Worm (Caenorhabditis elegans) whole organism, L2 larva: ENCODE data around the gene nep-5.

ENCODE experiments used
- Y55F3AM.14 ChIP-seq: fragments of 200-800 bp; sonication (Bioruptor generic); optimal IDR thresholded peaks from 2 replicates; lab custom pipeline; 2018; ENCODE audit warnings: mild to moderate bottlenecking, missing genetic modification characterization, missing compliant biosample characterization
- ZK546.5 ChIP-seq: sonication (generic microtip); optimal IDR thresholded peaks from 2 replicates; lab custom pipeline; 2017; ENCODE audit warnings: missing biosample characterization, missing genetic modification characterization
- alr-1 ChIP-seq: fragments of 150-350 bp; optimal IDR thresholded peaks from 2 replicates; lab custom pipeline; 2014; ENCODE audit warnings: missing biosample characterization, missing genetic modification characterization
- aly-2 ChIP-seq: fragments of 150-350 bp; optimal IDR thresholded peaks from 2 replicates; lab custom pipeline; 2014; ENCODE audit warnings: missing biosample characterization, missing genetic modification characterization
- ama-1 ChIP-seq: fragments of 150-350 bp; optimal IDR thresholded peaks from 2 replicates; lab custom pipeline; 2018; ENCODE audit warnings: inconsistent platforms
- blmp-1 ChIP-seq: sonication (generic microtip); optimal IDR thresholded peaks from 2 replicates; lab custom pipeline; 2017; ENCODE audit warnings: missing genetic modification characterization, mild to moderate bottlenecking, missing compliant biosample characterization, antibody characterized with exemption, moderate library complexity; ENCODE audit not compliant: insufficient read depth
- ceh-16 ChIP-seq: fragments of 150-350 bp; optimal IDR thresholded peaks from 2 replicates; lab custom pipeline; 2014; ENCODE audit warnings: missing biosample characterization, missing genetic modification characterization
- ceh-82 ChIP-seq: fragments of 150-350 bp; optimal IDR thresholded peaks from 2 replicates; lab custom pipeline; 2014; ENCODE audit warnings: missing biosample characterization, missing genetic modification characterization
- dmd-4 ChIP-seq: sonication (generic microtip); optimal IDR thresholded peaks from 2 replicates; lab custom pipeline; 2017; ENCODE audit warnings: missing biosample characterization, missing genetic modification characterization
- egl-27 ChIP-seq: sonication (generic microtip); optimal IDR thresholded peaks from 3 replicates; lab custom pipeline; 2017; ENCODE audit warnings: missing biosample characterization, missing genetic modification reagents, missing genetic modification characterization
- elt-3 ChIP-seq: sonication (generic microtip); optimal IDR thresholded peaks from 2 replicates; lab custom pipeline; 2017; ENCODE audit warnings: missing biosample characterization, missing genetic modification characterization
- fos-1 ChIP-seq: fragments of 150-350 bp; optimal IDR thresholded peaks from 2 replicates; lab custom pipeline; 2014; ENCODE audit warnings: missing biosample characterization, missing genetic modification characterization
- gmeb-1 ChIP-seq: fragments of 150-350 bp; optimal IDR thresholded peaks from 2 replicates; lab custom pipeline; 2014; ENCODE audit warnings: missing biosample characterization, missing genetic modification characterization
- lin-13 ChIP-seq: fragments of 150-350 bp; optimal IDR thresholded peaks from 2 replicates; lab custom pipeline; 2014; ENCODE audit warnings: missing biosample characterization, missing genetic modification reagents, missing genetic modification characterization
- lsy-2 ChIP-seq, 2 experiments: fragments of 150-350 bp in 1 of 2; sonication (generic microtip) in 1 of 2; optimal IDR thresholded peaks; 2 replicates each; lab custom pipeline; 2014 to 2017; ENCODE audit warnings: missing biosample characterization in 2 of 2, missing genetic modification characterization in 2 of 2
- mab-5 ChIP-seq: fragments of 150-350 bp; optimal IDR thresholded peaks from 2 replicates; lab custom pipeline; 2014; ENCODE audit warnings: missing biosample characterization, missing genetic modification characterization
- mdl-1 ChIP-seq, 2 experiments: fragments of 150-350 bp in 1 of 2; sonication (generic microtip) in 1 of 2; optimal IDR thresholded peaks; 2 replicates each; lab custom pipeline; 2017; ENCODE audit warnings: missing biosample characterization in 2 of 2, missing genetic modification characterization in 2 of 2
- nhr-10 ChIP-seq: sonication (generic microtip); optimal IDR thresholded peaks from 2 replicates; lab custom pipeline; 2017; ENCODE audit warnings: missing biosample characterization, missing genetic modification characterization
- nhr-11 ChIP-seq: fragments of 150-350 bp; optimal IDR thresholded peaks from 2 replicates; lab custom pipeline; 2014; ENCODE audit warnings: missing biosample characterization, missing genetic modification characterization
- nhr-21 ChIP-seq: fragments of 150-350 bp; optimal IDR thresholded peaks from 2 replicates; lab custom pipeline; 2014; ENCODE audit warnings: missing biosample characterization, missing genetic modification characterization
- nhr-23 ChIP-seq: fragments of 150-350 bp; optimal IDR thresholded peaks from 2 replicates; lab custom pipeline; 2014; ENCODE audit warnings: missing biosample characterization, missing genetic modification reagents, missing genetic modification characterization
- nhr-237 ChIP-seq: fragments of 150-350 bp; optimal IDR thresholded peaks from 2 replicates; lab custom pipeline; 2014; ENCODE audit warnings: missing biosample characterization, missing genetic modification characterization
- nhr-25 ChIP-seq: fragments of 150-350 bp; sonication (generic microtip); optimal IDR thresholded peaks from 3 replicates; lab custom pipeline; 2014; ENCODE audit warnings: missing biosample characterization, missing genetic modification characterization
- nhr-6 ChIP-seq: fragments of 150-350 bp; optimal IDR thresholded peaks from 2 replicates; lab custom pipeline; 2014; ENCODE audit warnings: missing biosample characterization, missing genetic modification characterization
- nhr-77 ChIP-seq: fragments of 150-350 bp; optimal IDR thresholded peaks from 2 replicates; lab custom pipeline; 2014; ENCODE audit warnings: missing biosample characterization, missing genetic modification characterization
- peb-1 ChIP-seq: fragments of 150-350 bp; optimal IDR thresholded peaks from 2 replicates; lab custom pipeline; 2014; ENCODE audit warnings: missing biosample characterization, missing genetic modification characterization
- sem-4 ChIP-seq: fragments of 150-350 bp; optimal IDR thresholded peaks from 2 replicates; lab custom pipeline; 2014; ENCODE audit warnings: missing biosample characterization, missing genetic modification reagents, missing genetic modification characterization
- skn-1 ChIP-seq: sonication (generic microtip); optimal IDR thresholded peaks from 2 replicates; lab custom pipeline; 2017; ENCODE audit warnings: missing biosample characterization, missing genetic modification characterization
- sma-3 ChIP-seq: sonication (generic microtip); optimal IDR thresholded peaks from 2 replicates; lab custom pipeline; 2016; ENCODE audit warnings: missing genetic modification reagents, missing genetic modification characterization, missing compliant biosample characterization
- sma-9 ChIP-seq, 2 experiments: fragments of 150-350 bp in 1 of 2; sonication (generic microtip) in 1 of 2; optimal IDR thresholded peaks; 2 replicates each; lab custom pipeline; 2014 to 2016; ENCODE audit warnings: missing genetic modification characterization in 2 of 2, mild to moderate bottlenecking in 1 of 2, missing biosample characterization in 1 of 2, missing compliant biosample characterization in 1 of 2, missing genetic modification reagents in 1 of 2, moderate library complexity in 1 of 2
- snpc-4 ChIP-seq: fragments of 150-350 bp; optimal IDR thresholded peaks from 2 replicates; lab custom pipeline; 2014; ENCODE audit warnings: missing biosample characterization, missing genetic modification characterization
- unc-39 ChIP-seq: fragments of 150-350 bp; optimal IDR thresholded peaks from 2 replicates; lab custom pipeline; 2014; ENCODE audit warnings: missing biosample characterization, missing genetic modification characterization
- unc-62 ChIP-seq: fragments of 150-350 bp; optimal IDR thresholded peaks from 2 replicates; lab custom pipeline; 2014; ENCODE audit warnings: missing biosample characterization, missing genetic modification reagents, missing genetic modification characterization
- zag-1 ChIP-seq: fragments of 150-350 bp; optimal IDR thresholded peaks from 2 replicates; lab custom pipeline; 2014; ENCODE audit warnings: missing biosample characterization, missing genetic modification characterization

nep-5 gene

ce11 chrII:5449620-5450019, 38.3 kb upstream of the nep-5 start:
- TF ChIP-seq nhr-10 = no peak
- TF ChIP-seq Y55F3AM.14 (GFP tag; lab: Kevin White, UChicago) = no peak
- TF ChIP-seq ceh-16 (tag; lab: Kevin White, UChicago) = no peak
- TF ChIP-seq elt-3 (tag; lab: Kevin White, UChicago) = no peak
- no peak for TF ChIP-seq nhr-25 (tag; lab: Kevin White, UChicago)
- peak; percentile 56 for TF ChIP-seq sma-3 (GFP tag; lab: Kevin White, UChicago)

ce11 chrII:5451278-5451677, 36.7 kb upstream of the nep-5 start:
- TF ChIP-seq gmeb-1 (tag; lab: Kevin White, UChicago) (no peak), zag-1 (no peak), ceh-82 (tag; lab: Kevin White, UChicago) (no peak), nhr-11 (tag; lab: Kevin White, UChicago) (no peak), ZK546.5 (no peak), mab-5 (no peak), unc-62 (GFP tag; lab: Kevin White, UChicago) (no peak), sem-4 (tag; lab: Kevin White, UChicago) (no peak), ceh-16 (tag; lab: Kevin White, UChicago) (no peak), lsy-2 (tag; optimal IDR thresholded peaks at IDR 0.05; lab: Kevin White, UChicago) (no peak), dmd-4 (tag; lab: Kevin White, UChicago) (no peak), egl-27 (tag; lab: Kevin White, UChicago) (no peak), blmp-1 (tag; lab: Kevin White, UChicago) (no peak), nhr-25 (tag; lab: Kevin White, UChicago) (no peak), aly-2 (no peak), sma-9 (GFP tag; optimal IDR thresholded peaks at IDR 0.05; lab: Kevin White, UChicago) (no peak), sma-9 (tag; optimal IDR thresholded peaks at IDR 0.05; lab: Kevin White, UChicago) (no peak), nhr-23 (tag; lab: Kevin White, UChicago) (no peak)

ce11 chrII:5453547-5453946, 34.4 kb upstream of the nep-5 start, which contains the start of gene dhs-5:
dhs-5 (plus strand) TSS chrII:5453847.
- TF ChIP-seq ceh-82 (tag; lab: Kevin White, UChicago) (no peak), ama-1 (lab: Kevin White, UChicago) (no peak), nhr-21 (tag; lab: Kevin White, UChicago) (no peak), nhr-6 (tag; lab: Kevin White, UChicago) (no peak), nhr-77 (no peak), mab-5 (no peak), lin-13 (no peak), fos-1 (tag; lab: Kevin White, UChicago) (no peak), Y55F3AM.14 (GFP tag; lab: Kevin White, UChicago) (no peak), nhr-10 (no peak)

- TF ChIP-seq peb-1 (no peak), nhr-237 (tag; lab: Kevin White, UChicago) (no peak), alr-1 (no peak), blmp-1 (tag; lab: Kevin White, UChicago) (no peak), unc-62 (GFP tag; lab: Kevin White, UChicago) (no peak), snpc-4 (tag; lab: Kevin White, UChicago) (no peak), nhr-23 (tag; lab: Kevin White, UChicago) (no peak), egl-27 (tag; lab: Kevin White, UChicago) (no peak), gmeb-1 (tag; lab: Kevin White, UChicago) (no peak), unc-39 (no peak), sma-3 (GFP tag; lab: Kevin White, UChicago) (no peak), skn-1 (tag; lab: Kevin White, UChicago) (no peak), aly-2 (no peak), fos-1 (tag; lab: Kevin White, UChicago) (no peak), nhr-77 (no peak), mdl-1 (tag; optimal IDR thresholded peaks at IDR 0.05; lab: Kevin White, UChicago) (no peak), nhr-6 (tag; lab: Kevin White, UChicago) (no peak)
Observed at ce11 chrII:5455650-5456355, 32.1 kb upstream of the nep-5 start, which contains the start of gene daz-1. daz-1 (plus strand) TSS chrII:5456305.
